Fruit fly (Drosophila melanogaster): Measurements from ENCODE around the gene CG7781.

Gene CG7781

dm6 chr2L:8302766-8303479 is 22.3 kb downstream of the CG7781 start, which contains the start of the genes wol and Scgalpha:
wol (minus strand) TSS chr2L:8302985.
Scgalpha (plus strand) TSS chr2L:8303429.
- no peak for TF ChIP-seq insv (optimal IDR thresholded peaks at IDR 0.05)
- TF ChIP-seq psq (optimal IDR thresholded peaks at IDR 0.05) = no peak
- no peak for TF ChIP-seq Sin3A (optimal IDR thresholded peaks at IDR 0.05)
- TF ChIP-seq h (optimal IDR thresholded peaks at IDR 0.05) = no peak
- TF ChIP-seq ttk (optimal IDR thresholded peaks at IDR 0.05) = no peak
- TF ChIP-seq Myc (optimal IDR thresholded peaks at IDR 0.05) = no peak

DNA sequence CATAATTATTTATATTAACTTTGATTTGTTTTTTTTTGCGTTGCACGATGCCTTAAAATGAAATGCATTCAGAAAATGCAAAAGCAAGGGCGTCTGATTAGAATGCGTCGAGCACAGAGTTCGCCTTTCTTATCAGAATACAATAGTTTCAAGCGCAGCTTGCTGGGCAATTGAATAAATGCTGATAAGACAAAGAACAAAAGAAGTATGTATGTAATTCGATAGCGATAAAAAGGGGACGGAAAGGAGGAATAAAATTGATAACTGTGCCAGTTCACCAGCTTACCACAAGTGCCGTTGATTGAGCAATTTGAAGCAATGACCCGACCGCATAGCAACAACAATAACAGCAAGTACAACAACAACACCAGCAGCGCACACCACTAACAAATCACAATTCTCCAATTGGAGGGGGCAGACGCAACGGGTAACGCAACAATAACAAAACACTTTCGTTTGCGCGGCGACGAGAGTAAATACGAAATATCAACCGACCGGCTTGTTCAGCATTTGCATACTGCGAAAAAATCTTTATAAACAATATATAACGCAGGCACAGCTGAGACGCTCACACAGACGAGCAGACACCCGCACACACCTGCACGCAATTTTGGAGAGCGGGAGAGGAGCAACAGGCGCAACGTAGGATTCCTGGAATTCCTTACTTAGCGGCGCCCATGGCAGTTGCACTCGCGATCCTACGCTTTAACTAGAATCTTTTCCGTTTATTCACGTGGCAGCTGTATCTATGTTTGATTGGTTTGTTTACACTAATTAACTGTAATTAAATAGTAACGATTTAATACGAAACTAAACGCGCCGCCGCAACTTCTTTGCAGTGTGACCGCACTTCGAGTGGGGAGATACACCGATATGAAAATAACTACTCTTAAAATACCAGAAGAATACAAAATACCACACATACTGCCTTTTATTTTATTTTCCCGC is 24.7 kb downstream of the CG7781 start, which contains the start of gene Btk:
TSS of gene Btk (minus strand) at position 860 of the 948 bp plus-strand sequence.
- TF ChIP-seq insv (optimal IDR thresholded peaks at IDR 0.05) (no peak), Myc (optimal IDR thresholded peaks at IDR 0.05) (no peak), ttk (optimal IDR thresholded peaks at IDR 0.05) (no peak), Sin3A (optimal IDR thresholded peaks at IDR 0.05) (no peak), psq (optimal IDR thresholded peaks at IDR 0.05) (no peak), h (optimal IDR thresholded peaks at IDR 0.05) (no peak)

DNA sequence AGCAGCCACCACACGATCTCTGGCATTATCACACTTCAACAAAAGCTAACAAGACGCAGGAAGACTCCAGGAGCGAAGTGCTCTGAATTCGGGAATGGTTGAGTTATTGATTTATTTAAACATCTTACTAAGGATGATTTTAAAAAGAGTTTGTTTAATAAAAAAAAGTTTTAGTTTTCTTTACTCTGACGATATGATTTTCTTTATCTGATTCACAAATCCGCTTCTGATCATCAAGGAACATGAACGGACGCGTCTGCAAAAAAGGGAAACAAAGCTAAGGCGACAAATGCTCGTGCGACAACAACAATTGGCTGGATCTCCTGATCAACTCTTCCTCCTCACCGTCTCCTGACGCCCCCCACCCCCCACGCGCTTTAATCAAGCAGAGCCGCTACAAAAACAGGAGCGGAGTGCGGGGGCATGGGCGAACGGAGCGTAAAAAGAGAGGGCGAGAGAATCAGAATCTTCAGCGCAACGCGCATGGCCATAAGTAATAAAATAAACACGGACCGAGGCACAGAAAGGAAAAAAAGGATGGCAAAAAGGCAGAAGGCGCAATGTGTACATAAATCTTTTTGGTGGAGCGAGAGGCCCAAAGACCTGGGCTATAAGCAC is 25.9 kb downstream of the CG7781 start:
- no peak for TF ChIP-seq Sin3A (optimal IDR thresholded peaks at IDR 0.05)
- TF ChIP-seq psq (optimal IDR thresholded peaks at IDR 0.05) = no peak
- TF ChIP-seq ttk (optimal IDR thresholded peaks at IDR 0.05) = no peak
- TF ChIP-seq h (optimal IDR thresholded peaks at IDR 0.05) = no peak
- TF ChIP-seq insv (optimal IDR thresholded peaks at IDR 0.05) = no peak

DNA sequence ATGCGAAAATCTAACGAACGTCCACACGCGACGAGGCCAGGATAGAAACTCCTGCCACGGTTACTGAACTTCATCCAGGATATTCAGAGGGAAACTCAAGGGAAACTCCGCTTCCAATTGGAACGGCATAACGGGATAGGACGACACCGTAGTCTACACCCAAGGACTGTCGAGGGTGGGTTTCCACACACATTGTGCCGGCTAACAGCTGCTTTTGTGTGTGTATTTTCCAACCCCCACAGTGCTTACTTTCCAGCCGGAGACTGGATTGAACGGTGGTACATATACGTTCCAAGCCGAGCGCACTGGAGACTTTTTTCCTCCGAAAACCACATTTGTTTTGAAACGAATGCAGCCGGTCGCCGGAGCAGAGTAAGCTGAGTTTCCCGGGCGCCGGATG is 28.1 kb downstream of the CG7781 start:
- TF ChIP-seq Sin3A (optimal IDR thresholded peaks at IDR 0.05) (no peak), Myc (optimal IDR thresholded peaks at IDR 0.05) (no peak), insv (optimal IDR thresholded peaks at IDR 0.05) (no peak), h (optimal IDR thresholded peaks at IDR 0.05) (no peak), ttk (optimal IDR thresholded peaks at IDR 0.05) (no peak), psq (optimal IDR thresholded peaks at IDR 0.05) (no peak)

DNA sequence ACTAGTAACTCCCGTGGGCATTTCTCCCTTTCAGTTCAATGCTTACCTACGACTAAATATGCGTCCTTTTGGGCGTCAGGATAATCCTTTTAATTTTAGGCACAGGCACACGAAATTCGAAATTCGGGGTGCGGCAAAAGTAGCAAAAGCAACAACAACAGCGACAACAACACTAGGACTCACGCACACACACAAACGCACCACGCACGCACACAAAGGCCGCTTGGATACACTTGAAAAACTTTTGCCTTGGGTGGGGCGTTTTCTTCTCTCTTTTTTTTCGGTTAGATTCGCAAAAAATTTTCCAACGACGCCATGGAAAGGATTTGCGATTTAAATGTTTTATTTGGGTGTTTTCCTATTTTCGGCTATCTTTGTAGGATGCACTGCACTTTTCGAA is 28.8 kb downstream of the CG7781 start:
- TF ChIP-seq h (optimal IDR thresholded peaks at IDR 0.05) = no peak
- no peak for TF ChIP-seq Sin3A (optimal IDR thresholded peaks at IDR 0.05)
- no peak for TF ChIP-seq Myc (optimal IDR thresholded peaks at IDR 0.05)
- no peak for TF ChIP-seq insv (optimal IDR thresholded peaks at IDR 0.05)
- TF ChIP-seq ttk (optimal IDR thresholded peaks at IDR 0.05) = no peak
- TF ChIP-seq psq (optimal IDR thresholded peaks at IDR 0.05) = no peak

DNA sequence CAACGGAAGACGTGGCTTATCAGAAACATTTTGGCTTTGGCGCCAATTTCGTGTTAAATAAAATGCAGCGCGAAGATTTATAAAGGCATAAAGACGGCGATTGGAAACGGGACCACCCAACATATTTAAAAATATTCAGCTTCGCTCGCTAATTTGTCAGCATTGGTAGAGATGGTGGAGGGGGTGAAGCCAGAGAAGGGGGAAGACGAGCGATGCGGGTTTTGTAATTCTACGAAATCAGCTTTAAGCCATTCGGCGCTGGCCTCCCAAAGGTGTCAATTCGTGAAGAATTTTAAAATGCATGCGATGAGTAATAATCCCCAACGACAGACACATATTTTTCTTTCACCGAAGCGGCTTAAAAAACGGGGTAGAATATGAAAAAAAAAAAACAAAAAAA is 31.2 kb downstream of the CG7781 start:
- TF ChIP-seq h (optimal IDR thresholded peaks at IDR 0.05) (no peak), psq (optimal IDR thresholded peaks at IDR 0.05) (no peak), ttk (optimal IDR thresholded peaks at IDR 0.05) (no peak), insv (optimal IDR thresholded peaks at IDR 0.05) (no peak), Myc (optimal IDR thresholded peaks at IDR 0.05) (no peak), Sin3A (optimal IDR thresholded peaks at IDR 0.05) (no peak)

- TF ChIP-seq Myc (optimal IDR thresholded peaks at IDR 0.05) (no peak), ttk (optimal IDR thresholded peaks at IDR 0.05) (no peak), insv (optimal IDR thresholded peaks at IDR 0.05) (no peak), h (optimal IDR thresholded peaks at IDR 0.05) (no peak), psq (optimal IDR thresholded peaks at IDR 0.05) (no peak), Sin3A (optimal IDR thresholded peaks at IDR 0.05) (no peak)
Measured at dm6 chr2L:8293449-8293848, 31.8 kb downstream of the CG7781 start.

- no peak for TF ChIP-seq psq (optimal IDR thresholded peaks at IDR 0.05)
- TF ChIP-seq Myc (optimal IDR thresholded peaks at IDR 0.05) = no peak
- no peak for TF ChIP-seq Sin3A (optimal IDR thresholded peaks at IDR 0.05)
- TF ChIP-seq insv (optimal IDR thresholded peaks at IDR 0.05) = no peak
- TF ChIP-seq h (optimal IDR thresholded peaks at IDR 0.05) = no peak
- TF ChIP-seq ttk (optimal IDR thresholded peaks at IDR 0.05) = no peak
Measured at dm6 chr2L:8292159-8292887, 32.9 kb downstream of the CG7781 start.

- no peak for TF ChIP-seq psq (optimal IDR thresholded peaks at IDR 0.05)
- no peak for TF ChIP-seq Myc (optimal IDR thresholded peaks at IDR 0.05)
- no peak for TF ChIP-seq h (optimal IDR thresholded peaks at IDR 0.05)
- TF ChIP-seq ttk (optimal IDR thresholded peaks at IDR 0.05) = no peak
- TF ChIP-seq insv (optimal IDR thresholded peaks at IDR 0.05) = no peak
- TF ChIP-seq Sin3A (optimal IDR thresholded peaks at IDR 0.05) = no peak
Measured at dm6 chr2L:8290653-8291233, 34.5 kb downstream of the CG7781 start.

- no peak for TF ChIP-seq insv (optimal IDR thresholded peaks at IDR 0.05)
- no peak for TF ChIP-seq Sin3A (optimal IDR thresholded peaks at IDR 0.05)
- TF ChIP-seq h (optimal IDR thresholded peaks at IDR 0.05) = no peak
- TF ChIP-seq Myc (optimal IDR thresholded peaks at IDR 0.05) = no peak
- TF ChIP-seq ttk (optimal IDR thresholded peaks at IDR 0.05) = no peak
- no peak for TF ChIP-seq psq (optimal IDR thresholded peaks at IDR 0.05)
Measured at dm6 chr2L:8290092-8290424, 35.2 kb downstream of the CG7781 start.
